Fruit fly (Drosophila melanogaster) whole organism, embryonic: ENCODE data around the gene al.
A peak's percentile ranks its signal among the peaks of the same experiment; 100 is the strongest.

Source experiments
- CG10274 ChIP-seq: fragments of 200-800 bp; sonication (Bioruptor generic); optimal IDR thresholded peaks from 3 replicates; lab custom pipeline; 2017; ENCODE audit warnings: missing biosample characterization, mild to moderate bottlenecking, missing genetic modification characterization
- CG10431 ChIP-seq: fragments of 200-800 bp; sonication (Bioruptor generic); optimal IDR thresholded peaks from 3 replicates; lab custom pipeline; 2018; ENCODE audit warnings: missing biosample characterization, mild to moderate bottlenecking, missing genetic modification characterization
- CG11398 ChIP-seq: fragments of 200-800 bp; sonication (Bioruptor generic); optimal IDR thresholded peaks from 2 replicates; lab custom pipeline; 2016; ENCODE audit warnings: missing biosample characterization, missing genetic modification characterization
- CG12219 ChIP-seq: fragments of 200-800 bp; sonication (Bioruptor generic); optimal IDR thresholded peaks from 3 replicates; lab custom pipeline; 2018; ENCODE audit warnings: missing biosample characterization, mild to moderate bottlenecking, missing genetic modification characterization
- CG12236 ChIP-seq: fragments of 200-800 bp; sonication (Bioruptor generic); optimal IDR thresholded peaks from 2 replicates; lab custom pipeline; 2016; ENCODE audit warnings: missing biosample characterization, missing genetic modification characterization
- CG12659 ChIP-seq: fragments of 200-800 bp; sonication (Bioruptor generic); optimal IDR thresholded peaks from 3 replicates; lab custom pipeline; 2017; ENCODE audit warnings: mild to moderate bottlenecking, missing biosample characterization, missing genetic modification reagents, missing genetic modification characterization
- CG13424 ChIP-seq: fragments of 200-800 bp; sonication (Bioruptor generic); optimal IDR thresholded peaks from 2 replicates; lab custom pipeline; 2019; ENCODE audit warnings: missing biosample characterization, mild to moderate bottlenecking, missing genetic modification characterization, moderate library complexity
- CG14965 ChIP-seq: fragments of 200-800 bp; sonication (Bioruptor generic); optimal IDR thresholded peaks from 2 replicates; lab custom pipeline; 2016; ENCODE audit warnings: missing biosample characterization, missing genetic modification characterization, borderline replicate concordance
- CG34376 ChIP-seq: fragments of 200-800 bp; sonication (Bioruptor generic); optimal IDR thresholded peaks from 2 replicates; lab custom pipeline; 2018; ENCODE audit warnings: missing biosample characterization, mild to moderate bottlenecking, missing genetic modification characterization
- CG3838 ChIP-seq: fragments of 200-800 bp; sonication (Bioruptor generic); optimal IDR thresholded peaks from 3 replicates; lab custom pipeline; 2016; ENCODE audit warnings: missing biosample characterization, missing genetic modification characterization
- CG43689 ChIP-seq: fragments of 200-800 bp; sonication (Bioruptor generic); IDR thresholded peaks from 2 replicates; pipeline ENCODE4 v1.3.6; 2022; ENCODE audit warnings: missing biosample characterization, missing genetic modification characterization
- CG6175 ChIP-seq: fragments of 200-800 bp; sonication (Bioruptor generic); IDR thresholded peaks from 3 replicates; pipeline ENCODE4 v1.3.6; 2022; ENCODE audit warnings: missing biosample characterization, missing genetic modification characterization
- CG8924 ChIP-seq: fragments of 200-800 bp; optimal IDR thresholded peaks from 3 replicates; lab custom pipeline; 2019; ENCODE audit warnings: missing biosample characterization, mild to moderate bottlenecking, missing genetic modification characterization, moderate library complexity
- Camta ChIP-seq: fragments of 200-800 bp; sonication (Bioruptor generic); optimal IDR thresholded peaks from 2 replicates; lab custom pipeline; 2016; ENCODE audit warnings: missing biosample characterization, missing genetic modification characterization
- D ChIP-seq, 2 experiments: fragments of 200-800 bp in 1 of 2; fragments of >200 bp in 1 of 2; sonication (Bioruptor generic) in 1 of 2; optimal IDR thresholded peaks; 2 replicates in 1 of 2; 3 replicates in 1 of 2; lab custom pipeline; 2017; ENCODE audit warnings: mild to moderate bottlenecking in 1 of 2, missing biosample characterization in 1 of 2, missing genetic modification characterization in 1 of 2, missing genetic modification reagents in 1 of 2
- D19B ChIP-seq: fragments of 200-800 bp; sonication (Bioruptor generic); optimal IDR thresholded peaks from 2 replicates; lab custom pipeline; 2017; ENCODE audit warnings: missing biosample characterization, mild to moderate bottlenecking, missing genetic modification characterization
- Dad ChIP-seq: fragments of 200-800 bp; sonication (Bioruptor generic); optimal IDR thresholded peaks from 3 replicates; lab custom pipeline; 2016; ENCODE audit warnings: missing biosample characterization, missing genetic modification characterization
- Dbx ChIP-seq: fragments of 200-800 bp; sonication (Bioruptor generic); IDR thresholded peaks from 3 replicates; pipeline ENCODE4 v1.3.6; 2022; ENCODE audit warnings: missing biosample characterization, missing genetic modification characterization
- HLH54F ChIP-seq: fragments of 200-800 bp; sonication (Bioruptor generic); optimal IDR thresholded peaks from 3 replicates; lab custom pipeline; 2016; ENCODE audit warnings: missing biosample characterization, missing genetic modification characterization
- HmgD ChIP-seq: fragments of 200-800 bp; sonication (Bioruptor generic); optimal IDR thresholded peaks from 3 replicates; lab custom pipeline; 2016; ENCODE audit warnings: missing biosample characterization, missing genetic modification characterization
- HmgZ ChIP-seq: fragments of 200-800 bp; sonication (Bioruptor generic); optimal IDR thresholded peaks from 2 replicates; lab custom pipeline; 2018; ENCODE audit warnings: missing biosample characterization, mild to moderate bottlenecking, missing genetic modification characterization
- Lim3 ChIP-seq: fragments of 200-800 bp; sonication (Bioruptor generic); IDR thresholded peaks from 2 replicates; pipeline ENCODE4 v1.3.6; 2022; ENCODE audit warnings: missing biosample characterization, missing genetic modification characterization
- Meics ChIP-seq: fragments of 200-800 bp; sonication (Bioruptor generic); optimal IDR thresholded peaks from 2 replicates; lab custom pipeline; 2017; ENCODE audit warnings: missing biosample characterization, mild to moderate bottlenecking, missing genetic modification characterization
- Opbp ChIP-seq: fragments of 200-800 bp; sonication (Bioruptor generic); IDR thresholded peaks from 3 replicates; pipeline ENCODE4 v1.3.6; 2022; ENCODE audit warnings: missing biosample characterization, missing genetic modification characterization; ENCODE audit not compliant: partially characterized antibody
- Scr ChIP-seq: fragments of 200-800 bp; sonication (Bioruptor generic); IDR thresholded peaks from 2 replicates; pipeline ENCODE4 v1.3.6; 2022; ENCODE audit warnings: missing biosample characterization, missing genetic modification characterization; ENCODE audit not compliant: partially characterized antibody
- Sox100B ChIP-seq: fragments of 200-800 bp; sonication (Bioruptor generic); optimal IDR thresholded peaks from 3 replicates; lab custom pipeline; 2018; ENCODE audit warnings: missing biosample characterization, mild to moderate bottlenecking, missing genetic modification characterization
- al ChIP-seq: fragments of 200-800 bp; sonication (Bioruptor generic); IDR thresholded peaks from 2 replicates; pipeline ENCODE4 v1.3.6; 2022; ENCODE audit warnings: missing biosample characterization, missing genetic modification characterization
- br ChIP-seq: fragments of >200 bp; optimal IDR thresholded peaks from 2 replicates; lab custom pipeline; 2017
- cato ChIP-seq: fragments of 200-800 bp; sonication (Bioruptor generic); optimal IDR thresholded peaks from 2 replicates; lab custom pipeline; 2016; ENCODE audit warnings: missing biosample characterization, missing genetic modification characterization, borderline replicate concordance
- caup ChIP-seq: fragments of 200-800 bp; sonication (Bioruptor generic); optimal IDR thresholded peaks from 3 replicates; lab custom pipeline; 2017; ENCODE audit warnings: missing biosample characterization, mild to moderate bottlenecking, missing genetic modification characterization, moderate library complexity; ENCODE audit not compliant: severe bottlenecking
- chinmo ChIP-seq: fragments of 200-800 bp; sonication (Bioruptor generic); IDR thresholded peaks from 4 replicates; pipeline ENCODE4 v1.3.6; 2022; ENCODE audit warnings: missing biosample characterization, missing genetic modification characterization; ENCODE audit not compliant: partially characterized antibody
- ci ChIP-seq: fragments of 200-800 bp; sonication (Bioruptor generic); IDR thresholded peaks from 3 replicates; pipeline ENCODE4 v1.3.6; 2022; ENCODE audit warnings: missing biosample characterization, missing genetic modification characterization
- croc ChIP-seq: fragments of 200-800 bp; sonication (Bioruptor generic); conservative IDR thresholded peaks from 3 replicates; pipeline ENCODE4 v1.3.6; 2022; ENCODE audit warnings: missing biosample characterization, missing genetic modification characterization
- en ChIP-seq: fragments of 200-800 bp; sonication (Bioruptor generic); optimal IDR thresholded peaks from 2 replicates; lab custom pipeline; 2016; ENCODE audit warnings: missing biosample characterization, missing genetic modification characterization
- ewg ChIP-seq: fragments of 200-800 bp; sonication (Bioruptor generic); optimal IDR thresholded peaks from 3 replicates; lab custom pipeline; 2017; ENCODE audit warnings: mild to moderate bottlenecking, missing biosample characterization, missing genetic modification reagents, missing genetic modification characterization
- fd102C ChIP-seq: fragments of 200-800 bp; sonication (Bioruptor generic); optimal IDR thresholded peaks from 2 replicates; lab custom pipeline; 2018; ENCODE audit warnings: missing biosample characterization, mild to moderate bottlenecking, missing genetic modification characterization, moderate library complexity
- fd3F ChIP-seq: fragments of 200-800 bp; sonication (Bioruptor generic); optimal IDR thresholded peaks from 2 replicates; lab custom pipeline; 2018; ENCODE audit warnings: missing biosample characterization, mild to moderate bottlenecking, missing genetic modification characterization, moderate library complexity
- gsb-n ChIP-seq: fragments of 200-800 bp; sonication (Bioruptor generic); optimal IDR thresholded peaks from 3 replicates; lab custom pipeline; 2018; ENCODE audit warnings: missing biosample characterization, mild to moderate bottlenecking, missing genetic modification characterization
- h ChIP-seq: fragments of >200 bp; optimal IDR thresholded peaks from 2 replicates; lab custom pipeline; 2017
- hb ChIP-seq: fragments of 200-800 bp; sonication (Bioruptor generic); IDR thresholded peaks from 3 replicates; pipeline ENCODE4 v1.3.6; 2022; ENCODE audit warnings: missing biosample characterization, missing genetic modification characterization; ENCODE audit not compliant: partially characterized antibody
- inv ChIP-seq: fragments of 200-800 bp; sonication (Bioruptor generic); IDR thresholded peaks from 2 replicates; pipeline ENCODE4 v1.3.6; 2022; ENCODE audit warnings: missing biosample characterization, missing genetic modification characterization; ENCODE audit not compliant: partially characterized antibody
- otp ChIP-seq: fragments of 200-800 bp; sonication (Bioruptor generic); IDR thresholded peaks from 3 replicates; pipeline ENCODE4, ENCODE4 v1.3.6; 2022; ENCODE audit warnings: missing biosample characterization, missing genetic modification characterization
- pum ChIP-seq: fragments of 200-800 bp; sonication (Bioruptor generic); optimal IDR thresholded peaks from 2 replicates; lab custom pipeline; 2016; ENCODE audit warnings: missing biosample characterization, missing genetic modification characterization
- ranshi ChIP-seq: fragments of 200-800 bp; sonication (Bioruptor generic); IDR thresholded peaks from 2 replicates; pipeline ENCODE4 v1.3.6; 2022; ENCODE audit warnings: missing biosample characterization, missing genetic modification characterization
- ro ChIP-seq: fragments of 200-800 bp; sonication (Bioruptor generic); IDR thresholded peaks from 2 replicates; pipeline ENCODE4 v1.3.6; 2022; ENCODE audit warnings: missing biosample characterization, missing genetic modification characterization
- shn ChIP-seq: fragments of 200-800 bp; sonication (Bioruptor generic); optimal IDR thresholded peaks from 3 replicates; lab custom pipeline; 2016; ENCODE audit warnings: missing biosample characterization, missing genetic modification characterization
- slou ChIP-seq: fragments of 200-800 bp; sonication (Bioruptor generic); optimal IDR thresholded peaks from 3 replicates; lab custom pipeline; 2016; ENCODE audit warnings: missing biosample characterization, missing genetic modification characterization
- slp2 ChIP-seq: fragments of 200-800 bp; sonication (Bioruptor generic); optimal IDR thresholded peaks from 2 replicates; lab custom pipeline; 2016; ENCODE audit warnings: missing biosample characterization, missing genetic modification characterization
- twi ChIP-seq: fragments of 200-800 bp; optimal IDR thresholded peaks from 2 replicates; lab custom pipeline; 2019; ENCODE audit warnings: missing biosample characterization, mild to moderate bottlenecking, missing genetic modification characterization, moderate library complexity

al gene

DNA sequence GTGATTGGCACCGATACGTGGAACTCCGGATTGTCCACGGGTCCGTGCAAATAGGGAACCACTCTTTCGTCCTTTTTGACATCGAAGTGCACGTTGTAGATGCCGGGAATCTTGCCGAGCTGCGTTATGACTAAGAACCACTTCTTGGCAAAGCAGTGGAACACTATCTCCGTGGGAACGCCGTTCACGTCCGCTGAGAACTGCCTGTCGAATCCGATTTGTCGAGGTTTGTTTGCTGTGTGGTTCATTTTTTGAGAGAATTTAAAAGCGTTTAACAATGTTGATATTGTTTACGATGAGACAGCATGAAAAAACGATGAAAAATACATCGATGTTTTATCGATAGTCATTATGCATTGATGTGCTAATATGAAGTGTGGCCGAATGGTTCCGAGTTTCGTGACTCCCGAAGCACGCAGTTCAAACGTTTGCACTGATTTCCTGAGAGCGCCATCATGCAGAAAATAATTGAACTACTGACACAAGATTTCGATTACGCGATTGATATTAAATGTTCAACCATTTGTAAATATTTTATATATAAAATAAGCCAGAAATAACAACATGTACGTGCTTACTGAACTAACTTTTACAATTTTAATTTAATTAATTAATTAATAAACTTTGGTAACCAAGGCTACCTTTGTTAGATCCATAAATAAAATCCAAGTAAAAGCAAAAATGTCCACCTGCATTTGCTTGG is 43.4 kb downstream of the al start, which contains the start of the genes CG11885 and CG13692 (continued):
- TF ChIP-seq twi (tag; lab: Kevin White, UChicago): peak; percentile 25
- peak; percentile 40 for TF ChIP-seq Meics (GFP tag; lab: Kevin White, UChicago)
- peak; percentile 63 for TF ChIP-seq caup
- peak; percentile 23 for TF ChIP-seq CG12219
- peak; percentile 27 for TF ChIP-seq fd3F (GFP tag; lab: Kevin White, UChicago)
- TF ChIP-seq ro: no peak
- peak; percentile 32 for TF ChIP-seq gsb-n (tag; lab: Kevin White, UChicago)
- TF ChIP-seq hb (GFP tag; lab: Robert Waterston, UW): peak; percentile 95
- no peak for TF ChIP-seq HLH54F (GFP tag; lab: Kevin White, UChicago)
- TF ChIP-seq br: no peak
- no peak for TF ChIP-seq CG14965 (GFP tag; lab: Kevin White, UChicago)
- TF ChIP-seq Opbp: peak; percentile 99
- no peak for TF ChIP-seq CG43689
- no peak for TF ChIP-seq CG6175 (GFP tag; lab: Robert Waterston, UW)
- no peak for TF ChIP-seq fd102C
- no peak for TF ChIP-seq croc (GFP tag; lab: Robert Waterston, UW)
- TF ChIP-seq al (GFP tag; lab: Robert Waterston, UW): peak; percentile 8; the same call in 1 of the 2 replicates
- peak; percentile 4 for TF ChIP-seq pum (GFP tag; lab: Kevin White, UChicago)
- TF ChIP-seq HmgD: peak; percentile 86
- TF ChIP-seq en (GFP tag; lab: Kevin White, UChicago): no peak
- peak; percentile 17 for TF ChIP-seq CG34376 (GFP tag; lab: Kevin White, UChicago)
- no peak for TF ChIP-seq CG3838 (GFP tag; lab: Kevin White, UChicago)
- no peak; the same call in 2 of the 3 replicates for TF ChIP-seq ci (GFP tag; lab: Robert Waterston, UW)
- no peak for TF ChIP-seq CG10431
- peak; percentile 88 for TF ChIP-seq CG12659 (GFP tag; lab: Kevin White, UChicago)
- no peak for TF ChIP-seq cato (GFP tag; lab: Kevin White, UChicago)
- peak; percentile 47 for TF ChIP-seq ewg (GFP tag; lab: Kevin White, UChicago)
- no peak for TF ChIP-seq Sox100B (GFP tag; lab: Kevin White, UChicago)
- 0 out of 3 replicates have a peak, but pooled peaks have one; percentile 6 for TF ChIP-seq otp
- TF ChIP-seq h (lab: Kevin White, UChicago): no peak
- TF ChIP-seq CG10274: no peak
- peak; percentile 30; the same call in 1 of the 2 replicates for TF ChIP-seq ranshi (GFP tag; lab: Robert Waterston, UW)
- peak; percentile 99 for TF ChIP-seq chinmo (GFP tag; lab: Robert Waterston, UW)
- TF ChIP-seq CG11398: peak; percentile 6
- peak; percentile 97 for TF ChIP-seq Scr (GFP tag; lab: Robert Waterston, UW)
- TF ChIP-seq Camta: peak; percentile 17
- TF ChIP-seq CG12236 (GFP tag; lab: Kevin White, UChicago): no peak
- TF ChIP-seq inv (GFP tag; lab: Robert Waterston, UW): peak; percentile 95
- peak; percentile 41 for TF ChIP-seq Dad (GFP tag; lab: Kevin White, UChicago)
- TF ChIP-seq slou: no peak
- peak; percentile 39 for TF ChIP-seq CG13424 (tag; lab: Kevin White, UChicago)
- peak; percentile 73 for TF ChIP-seq Dbx (GFP tag; lab: Robert Waterston, UW)
- peak; percentile 76 for TF ChIP-seq D (optimal IDR thresholded peaks at IDR 0.05; lab: Kevin White, UChicago)
- TF ChIP-seq D (GFP tag; optimal IDR thresholded peaks at IDR 0.05; lab: Kevin White, UChicago): no peak
- no peak for TF ChIP-seq D19B (GFP tag; lab: Kevin White, UChicago)
- TF ChIP-seq Lim3 (GFP tag; lab: Robert Waterston, UW): no peak
- peak; percentile 71 for TF ChIP-seq CG8924
- TF ChIP-seq HmgZ (tag; lab: Kevin White, UChicago): peak; percentile 83
- TF ChIP-seq shn: no peak
- no peak for TF ChIP-seq slp2 (GFP tag; lab: Kevin White, UChicago)
